Fruit fly (Drosophila melanogaster) whole organism, wandering third instar larva: ENCODE results near the gene Spec2.

Source experiments
- Abd-B ChIP-seq: fragments of >200 bp; optimal IDR thresholded peaks from 2 replicates; lab custom pipeline; 2017; ENCODE audit warnings: missing biosample characterization, missing genetic modification characterization
- CrebA ChIP-seq: fragments of 200-800 bp; sonication (Bioruptor generic); optimal IDR thresholded peaks from 2 replicates; lab custom pipeline; 2016; ENCODE audit warnings: missing biosample characterization, mild to moderate bottlenecking, missing genetic modification characterization, borderline replicate concordance
- Dfd ChIP-seq: fragments of >200 bp; optimal IDR thresholded peaks from 2 replicates; lab custom pipeline; 2017; ENCODE audit warnings: missing biosample characterization, missing genetic modification characterization
- HLH106 ChIP-seq: fragments of 200-800 bp; optimal IDR thresholded peaks from 3 replicates; lab custom pipeline; 2019; ENCODE audit warnings: missing biosample characterization, mild to moderate bottlenecking, missing genetic modification characterization, moderate library complexity
- Hr78 ChIP-seq: fragments of >200 bp; optimal IDR thresholded peaks from 2 replicates; lab custom pipeline; 2017; ENCODE audit warnings: missing biosample characterization, missing genetic modification characterization
- N ChIP-seq: fragments of >200 bp; optimal IDR thresholded peaks from 2 replicates; lab custom pipeline; 2018; ENCODE audit warnings: missing biosample characterization, missing external identifiers, missing genetic modification characterization
- OdsH ChIP-seq: fragments of 200-800 bp; sonication (Bioruptor generic); optimal IDR thresholded peaks from 2 replicates; lab custom pipeline; 2016; ENCODE audit warnings: missing biosample characterization, mild to moderate bottlenecking, missing genetic modification characterization
- Rel ChIP-seq, 2 experiments: fragments of 200-800 bp; sonication (Bioruptor generic) in 1 of 2; optimal IDR thresholded peaks; 2 replicates in 1 of 2; 3 replicates in 1 of 2; lab custom pipeline; 2016 to 2019; ENCODE audit warnings: mild to moderate bottlenecking in 2 of 2, missing biosample characterization in 2 of 2, missing genetic modification characterization in 2 of 2, moderate library complexity in 1 of 2
- br ChIP-seq: fragments of 200-800 bp; sonication (Bioruptor generic); optimal IDR thresholded peaks from 2 replicates; lab custom pipeline; 2016; ENCODE audit warnings: missing biosample characterization, missing genetic modification characterization

DNA sequence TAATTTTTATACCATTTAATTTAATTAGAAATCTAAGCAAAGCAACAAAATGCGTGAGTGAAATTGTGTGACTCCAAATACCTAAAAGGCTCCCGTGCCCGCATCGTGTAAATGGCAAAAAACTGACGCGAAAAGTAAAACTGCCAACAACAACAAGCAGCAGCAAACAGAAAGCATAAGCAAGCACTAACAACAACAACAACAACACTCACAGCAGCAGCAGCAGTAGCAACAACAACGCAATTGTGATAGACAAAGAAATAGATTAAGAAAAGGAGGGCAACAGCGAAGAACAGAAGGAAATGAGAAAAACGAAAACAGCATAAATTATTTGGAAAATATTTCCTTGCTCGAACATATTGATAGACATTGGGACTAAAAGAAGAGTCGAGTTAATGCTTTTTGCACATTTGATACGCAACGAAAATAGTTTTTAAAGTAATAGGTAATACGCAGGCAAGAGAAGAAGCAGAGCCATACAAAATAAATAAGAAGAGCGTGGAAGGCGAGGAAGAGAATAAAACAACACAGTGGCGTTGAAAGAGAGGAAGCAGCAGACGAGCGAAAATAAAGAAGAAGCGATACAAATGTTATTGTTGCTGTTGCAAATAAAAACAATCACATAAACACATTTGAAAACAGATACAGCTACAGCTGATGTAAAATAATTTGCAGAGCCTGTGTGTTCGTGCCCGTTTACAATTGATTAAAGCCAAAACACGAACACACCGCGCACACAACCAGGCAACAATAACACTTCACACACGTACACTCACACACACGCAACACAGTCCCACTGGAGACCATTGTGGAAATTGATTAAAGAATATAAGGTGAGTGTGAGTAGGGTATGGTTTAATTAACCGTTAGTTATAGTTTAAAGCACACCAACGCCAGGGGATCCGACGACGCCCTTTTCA, 46.1 kb upstream of the Spec2 start:
- TF ChIP-seq OdsH = no peak
- no peak for TF ChIP-seq Hr78
- no peak for TF ChIP-seq CrebA (GFP tag; lab: Kevin White, UChicago)
- no peak for TF ChIP-seq br (GFP tag; lab: Kevin White, UChicago)
- TF ChIP-seq N (GFP tag; lab: Kevin White, UChicago) = no peak
- TF ChIP-seq Rel (GFP tag; optimal IDR thresholded peaks at IDR 0.05; lab: Kevin White, UChicago) = no peak
- no peak for TF ChIP-seq Rel (tag; optimal IDR thresholded peaks at IDR 0.05; lab: Kevin White, UChicago)
- TF ChIP-seq Dfd = no peak
- no peak for TF ChIP-seq HLH106 (tag; lab: Kevin White, UChicago)
- no peak for TF ChIP-seq Abd-B
